Worm (Caenorhabditis elegans): ENCODE measurements around the gene rpn-13.

rpn-13 gene

ce11 chrIII:6345968-6346498, 4.3 kb upstream of the rpn-13 start, which contains the start of the genes trmt-10C.2 and C56G2.22:
Gene trmt-10C.2 (plus strand): TSS chrIII:6346281.
Gene C56G2.22 (plus strand): TSS chrIII:6346448.
- TF ChIP-seq Y53G8AR.9 (GFP tag; conservative IDR thresholded peaks at IDR 0.05) (0 out of 2 replicates have a peak, but pooled peaks have one; percentile 49), ets-4 (GFP tag; optimal IDR thresholded peaks at IDR 0.05) (no peak), nhr-80 (tag; optimal IDR thresholded peaks at IDR 0.05) (peak; percentile 23)

DNA sequence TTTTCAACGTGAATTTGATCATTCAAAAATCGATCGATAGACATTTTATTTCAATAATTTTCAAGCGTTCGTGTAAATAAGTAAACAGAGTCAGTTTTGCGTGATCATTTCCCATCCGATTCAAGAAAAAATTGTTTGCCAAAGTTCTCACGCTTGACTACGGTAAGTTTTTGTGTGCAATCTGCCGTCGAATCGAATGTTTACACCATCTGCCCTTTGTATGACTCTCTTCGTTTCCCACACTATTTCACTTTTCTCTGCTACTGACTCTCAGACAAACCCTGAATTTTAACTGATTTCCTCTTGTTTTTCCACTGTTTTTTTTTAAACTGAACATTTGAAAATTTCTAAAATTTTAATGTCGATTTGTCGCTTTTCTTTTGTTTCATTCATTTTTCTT, 3.0 kb upstream of the rpn-13 start:
- TF ChIP-seq nhr-90 (tag; optimal IDR thresholded peaks at IDR 0.05) (no peak), mxl-1 (tag; optimal IDR thresholded peaks at IDR 0.05) (no peak), pha-4 (tag; optimal IDR thresholded peaks at IDR 0.05) (no peak), nfya-1 (tag; optimal IDR thresholded peaks at IDR 0.05; ENCODE audit: borderline replicate concordance, insufficient read depth) (no peak), unc-130 (GFP tag; optimal IDR thresholded peaks at IDR 0.05) (no peak), him-1 (tag; optimal IDR thresholded peaks at IDR 0.05) (peak; percentile 26), nhr-120 (GFP tag; IDR thresholded peaks at IDR 0.05) (no peak), fkh-3 (tag; optimal IDR thresholded peaks at IDR 0.05) (no peak), nhr-179 (tag; optimal IDR thresholded peaks at IDR 0.05) (no peak), ceh-40 (GFP tag; IDR thresholded peaks at IDR 0.05) (0 out of 2 replicates have a peak, but pooled peaks have one; percentile 9), rpc-1 (optimal IDR thresholded peaks at IDR 0.05) (no peak), rpc-1 (tag; optimal IDR thresholded peaks at IDR 0.05) (no peak), egl-18 (GFP tag; IDR thresholded peaks at IDR 0.05) (no peak), madf-6 (GFP tag; IDR thresholded peaks at IDR 0.05) (peak; percentile 83), mel-28 (tag; optimal IDR thresholded peaks at IDR 0.05; ENCODE audit: borderline replicate concordance) (no peak), hrde-1 (tag; optimal IDR thresholded peaks at IDR 0.05; ENCODE audit: borderline replicate concordance) (peak; percentile 48), lir-1 (GFP tag; conservative IDR thresholded peaks at IDR 0.05) (peak; percentile 57; the same call in 1 of the 2 replicates), zim-3 (tag; optimal IDR thresholded peaks at IDR 0.05) (no peak), sptf-2 (GFP tag; optimal IDR thresholded peaks at IDR 0.05) (no peak), attf-5 (GFP tag; optimal IDR thresholded peaks at IDR 0.05) (peak; percentile 76), ztf-6 (GFP tag; IDR thresholded peaks at IDR 0.05) (no peak), nfyb-1 (GFP tag; IDR thresholded peaks at IDR 0.05) (0 out of 2 replicates have a peak, but pooled peaks have one; percentile 38), ceh-100 (GFP tag; IDR thresholded peaks at IDR 0.05) (0 out of 2 replicates have a peak, but pooled peaks have one; percentile 15), ztf-18 (tag; optimal IDR thresholded peaks at IDR 0.05) (peak; percentile 38), B0035.1 (tag; optimal IDR thresholded peaks at IDR 0.05) (no peak), ceh-58 (GFP tag; IDR thresholded peaks at IDR 0.05) (no peak), F10E7.11 (tag; optimal IDR thresholded peaks at IDR 0.05) (no peak), B0336.3 (GFP tag; IDR thresholded peaks at IDR 0.05) (peak; percentile 71; the same call in 1 of the 2 replicates), F39B2.1 (GFP tag; IDR thresholded peaks at IDR 0.05) (no peak), snpc-4 (GFP tag; optimal IDR thresholded peaks at IDR 0.05) (no peak), snpc-4 (tag; optimal IDR thresholded peaks at IDR 0.05) (peak in 3 of 4 experiments; percentile 52 to 81 (median 62)), ccch-3 (GFP tag; optimal IDR thresholded peaks at IDR 0.05) (no peak), lin-35 (GFP tag; optimal IDR thresholded peaks at IDR 0.05) (peak in 1 of 3 experiments; percentile 56), zfh-2 (GFP tag; conservative IDR thresholded peaks at IDR 0.05) (no peak), F22D6.2 (tag; optimal IDR thresholded peaks at IDR 0.05) (no peak), ets-4 (GFP tag; optimal IDR thresholded peaks at IDR 0.05) (no peak), xnd-1 (tag; optimal IDR thresholded peaks at IDR 0.05) (peak; percentile 27), lag-1 (GFP tag; IDR thresholded peaks at IDR 0.05) (no peak), let-526 (GFP tag; IDR thresholded peaks at IDR 0.05) (peak; percentile 61; the same call in 1 of the 2 replicates), somi-1 (GFP tag; optimal IDR thresholded peaks at IDR 0.05) (no peak), D2030.7 (GFP tag; IDR thresholded peaks at IDR 0.05) (peak; percentile 85), egrh-3 (GFP tag; IDR thresholded peaks at IDR 0.05) (no peak), tbp1 (GFP tag; optimal IDR thresholded peaks at IDR 0.05) (peak; percentile 57), ZK185.1 (tag; optimal IDR thresholded peaks at IDR 0.05; ENCODE audit: poor library complexity, severe bottlenecking) (peak; percentile 71), madf-3 (GFP tag; IDR thresholded peaks at IDR 0.05) (0 out of 2 replicates have a peak, but pooled peaks have one; percentile 44)

All from whole organism, young adult.